Worm (Caenorhabditis elegans) whole organism, midembryonic: ENCODE measurements around the gene erg-28.

Experiments
- T22C8.4 ChIP-seq: fragments of 200-800 bp; sonication (Bioruptor generic); IDR thresholded peaks from 2 replicates; pipeline ENCODE4 v1.3.6; 2022; ENCODE audit warnings: missing genetic modification characterization, missing compliant biosample characterization
- flt-1 ChIP-seq: fragments of 200-800 bp; sonication (Bioruptor generic); IDR thresholded peaks from 2 replicates; pipeline ENCODE4 v1.3.6; 2022; ENCODE audit warnings: missing genetic modification characterization, missing compliant biosample characterization
- tab-1 ChIP-seq: fragments of 200-800 bp; sonication (Bioruptor generic); IDR thresholded peaks from 2 replicates; pipeline ENCODE4 v1.3.6; 2022; ENCODE audit warnings: missing genetic modification characterization, missing compliant biosample characterization
- ztf-23 ChIP-seq: fragments of 200-800 bp; sonication (Bioruptor generic); IDR thresholded peaks from 2 replicates; pipeline ENCODE4 v1.3.6; 2022; ENCODE audit warnings: missing genetic modification reagents, missing genetic modification characterization, missing compliant biosample characterization

- TF ChIP-seq ztf-23, result no peak
- TF ChIP-seq tab-1, result no peak
- no peak for TF ChIP-seq flt-1 (GFP tag; lab: Robert Waterston, UW)
- no peak for TF ChIP-seq T22C8.4 (GFP tag; lab: Robert Waterston, UW)
These were observed 24.8 kb downstream of the erg-28 start, which contains the start of gene srx-113 for ce11 chrV:12632048-12632447.
